Worm (Caenorhabditis elegans): ENCODE results near the gene F21G4.3.

ce11 chrX:9846975-9847374, 48.0 kb upstream of the F21G4.3 start, which contains the start of gene vab-15:
- TF ChIP-seq med-1 (GFP tag; optimal IDR thresholded peaks at IDR 0.05; ENCODE audit: insufficient read depth) (no peak), klf-2 (GFP tag; conservative IDR thresholded peaks at IDR 0.05) (no peak), flt-1 (GFP tag; IDR thresholded peaks at IDR 0.05) (no peak), ref-1 (GFP tag; conservative IDR thresholded peaks at IDR 0.05) (no peak), cog-1 (tag; optimal IDR thresholded peaks at IDR 0.05) (no peak), tab-1 (GFP tag; IDR thresholded peaks at IDR 0.05) (no peak), ztf-29 (GFP tag; IDR thresholded peaks at IDR 0.05) (no peak), ztf-23 (GFP tag; IDR thresholded peaks at IDR 0.05) (no peak), T22C8.4 (GFP tag; IDR thresholded peaks at IDR 0.05) (no peak)
